Fruit fly (Drosophila melanogaster) whole organism, wandering third instar larva: Measurements from ENCODE around the gene Srr.

Source experiments
- CG32264 ChIP-seq: fragments of 200-800 bp; sonication (Bioruptor generic); optimal IDR thresholded peaks from 2 replicates; lab custom pipeline; 2016; ENCODE audit warnings: missing biosample characterization, missing genetic modification characterization
- CG9705 ChIP-seq: fragments of 200-800 bp; sonication (Bioruptor generic); optimal IDR thresholded peaks from 2 replicates; lab custom pipeline; 2018; ENCODE audit warnings: missing biosample characterization, mild to moderate bottlenecking, missing genetic modification characterization
- CrebA ChIP-seq: fragments of 200-800 bp; sonication (Bioruptor generic); optimal IDR thresholded peaks from 2 replicates; lab custom pipeline; 2016; ENCODE audit warnings: missing biosample characterization, mild to moderate bottlenecking, missing genetic modification characterization, borderline replicate concordance
- Dfd ChIP-seq: fragments of >200 bp; optimal IDR thresholded peaks from 2 replicates; lab custom pipeline; 2017; ENCODE audit warnings: missing biosample characterization, missing genetic modification characterization
- Dif ChIP-seq: fragments of 200-275, 200-300 bp; sonication (Bioruptor generic); optimal IDR thresholded peaks from 2 replicates; lab custom pipeline; 2018; ENCODE audit warnings: missing biosample characterization, missing genetic modification characterization; ENCODE audit not compliant: partially characterized antibody
- GATAd ChIP-seq: sonication (Bioruptor generic); optimal IDR thresholded peaks from 2 replicates; lab custom pipeline; 2016; ENCODE audit warnings: missing biosample characterization, missing genetic modification characterization
- HLH106 ChIP-seq: fragments of 200-800 bp; optimal IDR thresholded peaks from 3 replicates; lab custom pipeline; 2019; ENCODE audit warnings: missing biosample characterization, mild to moderate bottlenecking, missing genetic modification characterization, moderate library complexity
- Hnf4 ChIP-seq: fragments of 200-800 bp; sonication (Bioruptor generic); optimal IDR thresholded peaks from 2 replicates; lab custom pipeline; 2016; ENCODE audit warnings: missing biosample characterization, mild to moderate bottlenecking, missing genetic modification characterization
- Hr78 ChIP-seq: fragments of >200 bp; optimal IDR thresholded peaks from 2 replicates; lab custom pipeline; 2017; ENCODE audit warnings: missing biosample characterization, missing genetic modification characterization
- Hr83 ChIP-seq: fragments of 200-300 bp; sonication (Bioruptor generic); optimal IDR thresholded peaks from 2 replicates; lab custom pipeline; 2016; ENCODE audit warnings: missing biosample characterization, mild to moderate bottlenecking, missing genetic modification characterization, moderate library complexity; ENCODE audit not compliant: poor library complexity, severe bottlenecking
- Mio ChIP-seq: sonication (Bioruptor generic); optimal IDR thresholded peaks from 2 replicates; lab custom pipeline; 2016; ENCODE audit warnings: missing biosample characterization, missing genetic modification characterization
- Myc ChIP-seq: fragments of >200 bp; optimal IDR thresholded peaks from 2 replicates; lab custom pipeline; 2017
- OdsH ChIP-seq: fragments of 200-800 bp; sonication (Bioruptor generic); optimal IDR thresholded peaks from 2 replicates; lab custom pipeline; 2016; ENCODE audit warnings: missing biosample characterization, mild to moderate bottlenecking, missing genetic modification characterization
- Rel ChIP-seq, 2 experiments: fragments of 200-800 bp; sonication (Bioruptor generic) in 1 of 2; optimal IDR thresholded peaks; 2 replicates in 1 of 2; 3 replicates in 1 of 2; lab custom pipeline; 2016 to 2019; ENCODE audit warnings: mild to moderate bottlenecking in 2 of 2, missing biosample characterization in 2 of 2, missing genetic modification characterization in 2 of 2, moderate library complexity in 1 of 2
- Vsx2 ChIP-seq: fragments of 200-300, 225-300 bp; sonication (Bioruptor generic); optimal IDR thresholded peaks from 2 replicates; lab custom pipeline; 2018; ENCODE audit warnings: missing biosample characterization, missing genetic modification characterization; ENCODE audit not compliant: partially characterized antibody
- brk ChIP-seq: fragments of 200-800 bp; sonication (Bioruptor generic); optimal IDR thresholded peaks from 2 replicates; lab custom pipeline; 2016; ENCODE audit warnings: missing biosample characterization, mild to moderate bottlenecking, missing genetic modification characterization
- dmrt93B ChIP-seq: fragments of 200-800 bp; sonication (Bioruptor generic); optimal IDR thresholded peaks from 2 replicates; lab custom pipeline; 2018; ENCODE audit warnings: missing biosample characterization, mild to moderate bottlenecking, missing genetic modification characterization
- ey ChIP-seq: fragments of 200-800 bp; sonication (Bioruptor generic); optimal IDR thresholded peaks from 2 replicates; lab custom pipeline; 2016; ENCODE audit warnings: missing biosample characterization, missing genetic modification characterization
- foxo ChIP-seq, 2 experiments: fragments of 200-800 bp; sonication (Bioruptor generic); optimal IDR thresholded peaks; 2 replicates in 1 of 2; 3 replicates in 1 of 2; lab custom pipeline; 2016 to 2017; ENCODE audit warnings: missing biosample characterization in 2 of 2, missing genetic modification characterization in 2 of 2
- h ChIP-seq: fragments of 200-800 bp; sonication (Bioruptor generic); optimal IDR thresholded peaks from 3 replicates; lab custom pipeline; 2016; ENCODE audit warnings: missing biosample characterization, mild to moderate bottlenecking, missing genetic modification characterization
- jim ChIP-seq: fragments of 175-275, 200-325 bp; sonication (Bioruptor generic); optimal IDR thresholded peaks from 2 replicates; lab custom pipeline; 2016; ENCODE audit warnings: missing biosample characterization, mild to moderate bottlenecking, missing genetic modification characterization
- lola ChIP-seq: fragments of >200 bp; optimal IDR thresholded peaks from 2 replicates; lab custom pipeline; 2017; ENCODE audit warnings: missing biosample characterization, missing genetic modification characterization
- pan ChIP-seq: fragments of >200 bp; optimal IDR thresholded peaks from 2 replicates; lab custom pipeline; 2017
- psq ChIP-seq: fragments of 200-800 bp; sonication (Bioruptor generic); optimal IDR thresholded peaks from 3 replicates; lab custom pipeline; 2017; ENCODE audit warnings: missing biosample characterization, mild to moderate bottlenecking, missing genetic modification characterization, moderate library complexity
- rgr ChIP-seq: fragments of 200-800 bp; sonication (Bioruptor generic); optimal IDR thresholded peaks from 3 replicates; lab custom pipeline; 2016; ENCODE audit warnings: missing biosample characterization, mild to moderate bottlenecking, missing genetic modification characterization
- sv ChIP-seq: fragments of 200-800 bp; sonication (Bioruptor generic); optimal IDR thresholded peaks from 3 replicates; lab custom pipeline; 2016; ENCODE audit warnings: missing biosample characterization, missing genetic modification characterization
- tai ChIP-seq: sonication (Bioruptor generic); optimal IDR thresholded peaks from 2 replicates; lab custom pipeline; 2016; ENCODE audit warnings: missing biosample characterization, missing genetic modification characterization
- usp ChIP-seq: fragments of >200 bp; optimal IDR thresholded peaks from 2 replicates; lab custom pipeline; 2017; ENCODE audit warnings: missing biosample characterization, missing genetic modification characterization

The Srr gene

DNA sequence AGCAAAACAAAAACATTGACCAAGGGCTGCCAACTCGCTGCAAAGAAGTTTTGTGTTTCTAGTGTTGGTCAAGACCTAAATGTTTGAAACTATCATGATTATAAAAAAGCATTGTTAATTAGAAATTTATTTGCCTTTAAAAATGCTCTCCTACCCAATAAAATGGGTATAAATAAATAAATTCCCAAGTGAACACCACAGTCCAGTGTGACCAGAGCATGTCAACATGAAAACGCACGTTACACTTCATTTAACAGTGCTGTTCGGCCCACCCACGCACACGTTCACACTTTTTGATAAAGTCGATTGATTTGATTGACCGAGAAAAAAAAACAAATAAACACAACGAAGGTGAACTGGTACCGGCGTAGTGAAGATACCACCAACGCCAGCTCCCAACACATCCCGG, 38.9 kb downstream of the Srr start, which contains the start of the genes CG9356, BBIP1 and CG8135:
CG9356 (minus strand) TSS at position 166 of the 409 bp plus-strand sequence.
BBIP1 (plus strand) TSS at position 282 of the 409 bp plus-strand sequence.
CG8135 (plus strand) TSS at position 282 of the 409 bp plus-strand sequence.
- peak; percentile 83 for TF ChIP-seq ey (GFP tag; lab: Kevin White, UChicago)
- TF ChIP-seq Dfd, result no peak
- TF ChIP-seq CG9705 (GFP tag; lab: Kevin White, UChicago), result peak; percentile 31
- peak; percentile 81 for TF ChIP-seq sv (GFP tag; lab: Kevin White, UChicago)
- TF ChIP-seq Rel (GFP tag; optimal IDR thresholded peaks at IDR 0.05; lab: Kevin White, UChicago), result no peak
- TF ChIP-seq Rel (tag; optimal IDR thresholded peaks at IDR 0.05; lab: Kevin White, UChicago), result peak; percentile 98
- peak; percentile 82 for TF ChIP-seq rgr (GFP tag; lab: Kevin White, UChicago)
- peak; percentile 8 for TF ChIP-seq jim
- peak; percentile 73 for TF ChIP-seq Hr83 (GFP tag; lab: Kevin White, UChicago)
- no peak for TF ChIP-seq Hnf4
- TF ChIP-seq GATAd (GFP tag; lab: Kevin White, UChicago), result peak; percentile 11
- TF ChIP-seq Myc, result peak; percentile 34
- TF ChIP-seq CG32264 (GFP tag; lab: Kevin White, UChicago), result peak; percentile 75
- TF ChIP-seq Vsx2, result no peak
- peak in 1 of 2 experiments; percentile 86 for TF ChIP-seq foxo (GFP tag; optimal IDR thresholded peaks at IDR 0.05; lab: Kevin White, UChicago)
- no peak for TF ChIP-seq tai (GFP tag; lab: Kevin White, UChicago)
- TF ChIP-seq OdsH (GFP tag; lab: Kevin White, UChicago), result peak; percentile 61
- TF ChIP-seq psq (GFP tag; lab: Kevin White, UChicago), result peak; percentile 62

DNA sequence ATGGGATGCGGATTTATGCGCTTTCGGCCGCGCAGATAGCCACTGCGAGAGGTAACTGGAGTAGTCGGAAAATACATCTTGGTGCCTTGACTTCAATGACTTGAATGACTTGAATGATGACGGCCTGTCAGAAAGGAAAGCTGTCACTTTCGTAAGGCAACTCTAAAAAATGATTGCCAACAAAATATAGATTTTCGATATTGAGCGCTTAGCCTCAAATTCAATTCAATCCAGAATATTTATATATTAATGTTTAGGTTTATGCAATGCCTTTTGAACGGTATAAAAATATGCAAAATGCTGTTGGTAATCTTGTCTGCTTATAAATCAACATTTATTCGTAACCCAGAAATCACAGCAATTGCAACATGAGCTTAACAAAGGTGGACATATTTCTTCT, 42.9 kb downstream of the Srr start, which contains the start of gene CG44261:
CG44261 (minus strand) TSS at position 101 of the 400 bp plus-strand sequence.
- no peak for TF ChIP-seq dmrt93B (GFP tag; lab: Kevin White, UChicago)
- TF ChIP-seq pan (lab: Kevin White, UChicago), result no peak
- TF ChIP-seq CG9705 (GFP tag; lab: Kevin White, UChicago), result no peak
- TF ChIP-seq Dif (GFP tag; lab: Kevin White, UChicago), result no peak
- TF ChIP-seq lola (GFP tag; lab: Kevin White, UChicago), result no peak
- no peak for TF ChIP-seq HLH106 (tag; lab: Kevin White, UChicago)
- TF ChIP-seq h (GFP tag; lab: Kevin White, UChicago), result no peak
- TF ChIP-seq, all 38 proteins: peak for 0

- TF ChIP-seq brk (GFP tag; lab: Kevin White, UChicago), result no peak
These were observed 45.0 kb downstream of the Srr start, which contains the start of gene betaTub85D for dm6 chr3R:9410182-9410581. betaTub85D (minus strand) TSS chr3R:9410282.

dm6 chr3R:9411928-9412640, 46.9 kb downstream of the Srr start, which contains the start of the genes Task7 and alpha-Man-IIa:
Task7 (minus strand) TSS chr3R:9412293.
alpha-Man-IIa (plus strand) TSS chr3R:9412548.
- TF ChIP-seq CG9705 (GFP tag; lab: Kevin White, UChicago), result no peak
- peak; percentile 35 for TF ChIP-seq Myc

dm6 chr3R:9416951-9417350, 51.8 kb downstream of the Srr start:
- TF ChIP-seq sv (GFP tag; lab: Kevin White, UChicago) (no peak), CG32264 (GFP tag; lab: Kevin White, UChicago) (no peak), jim (no peak), Dif (GFP tag; lab: Kevin White, UChicago) (no peak), Myc (no peak), Hr78 (GFP tag; lab: Kevin White, UChicago) (no peak), CrebA (GFP tag; lab: Kevin White, UChicago) (no peak), foxo (GFP tag; optimal IDR thresholded peaks at IDR 0.05; lab: Kevin White, UChicago) (no peak), usp (GFP tag; lab: Kevin White, UChicago) (no peak), Rel (GFP tag; optimal IDR thresholded peaks at IDR 0.05; lab: Kevin White, UChicago) (no peak), Rel (tag; optimal IDR thresholded peaks at IDR 0.05; lab: Kevin White, UChicago) (no peak), Mio (GFP tag; lab: Kevin White, UChicago) (no peak), GATAd (GFP tag; lab: Kevin White, UChicago) (no peak), ey (GFP tag; lab: Kevin White, UChicago) (no peak), rgr (GFP tag; lab: Kevin White, UChicago) (no peak)
